Worm (Caenorhabditis elegans) whole organism, L2 larva: ENCODE data around the gene nhr-124.

Experiments used
- F13H6.1 ChIP-seq: sonication (generic microtip); optimal IDR thresholded peaks from 2 replicates; lab custom pipeline; 2016; ENCODE audit warnings: missing genetic modification characterization, missing compliant biosample characterization
- R02D3.7 ChIP-seq: fragments of 150-350 bp; optimal IDR thresholded peaks from 2 replicates; lab custom pipeline; 2014; ENCODE audit warnings: missing biosample characterization, missing genetic modification characterization
- Y55F3AM.14 ChIP-seq: fragments of 200-800 bp; sonication (Bioruptor generic); optimal IDR thresholded peaks from 2 replicates; lab custom pipeline; 2018; ENCODE audit warnings: mild to moderate bottlenecking, missing genetic modification characterization, missing compliant biosample characterization
- alr-1 ChIP-seq: fragments of 150-350 bp; optimal IDR thresholded peaks from 2 replicates; lab custom pipeline; 2014; ENCODE audit warnings: missing biosample characterization, missing genetic modification characterization
- aly-2 ChIP-seq: fragments of 150-350 bp; optimal IDR thresholded peaks from 2 replicates; lab custom pipeline; 2014; ENCODE audit warnings: missing biosample characterization, missing genetic modification characterization
- ama-1 ChIP-seq: fragments of 150-350 bp; optimal IDR thresholded peaks from 2 replicates; lab custom pipeline; 2018; ENCODE audit warnings: inconsistent platforms
- ceh-16 ChIP-seq: fragments of 150-350 bp; optimal IDR thresholded peaks from 2 replicates; lab custom pipeline; 2014; ENCODE audit warnings: missing biosample characterization, missing genetic modification characterization
- crh-2 ChIP-seq: sonication (generic microtip); optimal IDR thresholded peaks from 2 replicates; lab custom pipeline; 2017; ENCODE audit warnings: missing biosample characterization, missing genetic modification characterization
- dmd-4 ChIP-seq: sonication (generic microtip); optimal IDR thresholded peaks from 2 replicates; lab custom pipeline; 2017; ENCODE audit warnings: missing biosample characterization, missing genetic modification characterization
- egl-27 ChIP-seq: sonication (generic microtip); optimal IDR thresholded peaks from 3 replicates; lab custom pipeline; 2017; ENCODE audit warnings: missing biosample characterization, missing genetic modification reagents, missing genetic modification characterization
- elt-1 ChIP-seq: fragments of 150-350 bp; optimal IDR thresholded peaks from 2 replicates; lab custom pipeline; 2014; ENCODE audit warnings: missing biosample characterization, missing genetic modification characterization
- fos-1 ChIP-seq: fragments of 150-350 bp; optimal IDR thresholded peaks from 2 replicates; lab custom pipeline; 2014; ENCODE audit warnings: missing biosample characterization, missing genetic modification characterization
- gmeb-1 ChIP-seq: fragments of 150-350 bp; optimal IDR thresholded peaks from 2 replicates; lab custom pipeline; 2014; ENCODE audit warnings: missing biosample characterization, missing genetic modification characterization
- lin-11 ChIP-seq: fragments of 150-350 bp; sonication (generic microtip); optimal IDR thresholded peaks from 2 replicates; lab custom pipeline; 2014; ENCODE audit warnings: missing biosample characterization, missing genetic modification characterization, inconsistent platforms, mixed read lengths
- lin-13 ChIP-seq: fragments of 150-350 bp; optimal IDR thresholded peaks from 2 replicates; lab custom pipeline; 2014; ENCODE audit warnings: missing biosample characterization, missing genetic modification reagents, missing genetic modification characterization
- lin-39 ChIP-seq: fragments of 150-350 bp; optimal IDR thresholded peaks from 2 replicates; lab custom pipeline; 2014; ENCODE audit warnings: missing biosample characterization, missing genetic modification reagents, missing genetic modification characterization
- mbf-1 ChIP-seq: sonication (generic microtip); optimal IDR thresholded peaks from 2 replicates; lab custom pipeline; 2017; ENCODE audit warnings: missing biosample characterization, missing genetic modification characterization
- mdl-1 ChIP-seq, 2 experiments: fragments of 150-350 bp in 1 of 2; sonication (generic microtip) in 1 of 2; optimal IDR thresholded peaks; 2 replicates each; lab custom pipeline; 2017; ENCODE audit warnings: missing biosample characterization in 2 of 2, missing genetic modification characterization in 2 of 2
- nhr-10 ChIP-seq: sonication (generic microtip); optimal IDR thresholded peaks from 2 replicates; lab custom pipeline; 2017; ENCODE audit warnings: missing biosample characterization, missing genetic modification characterization
- nhr-11 ChIP-seq: fragments of 150-350 bp; optimal IDR thresholded peaks from 2 replicates; lab custom pipeline; 2014; ENCODE audit warnings: missing biosample characterization, missing genetic modification characterization
- nhr-12 ChIP-seq: fragments of 150-350 bp; optimal IDR thresholded peaks from 2 replicates; lab custom pipeline; 2014; ENCODE audit warnings: missing biosample characterization, missing genetic modification characterization
- nhr-129 ChIP-seq: fragments of 150-350 bp; optimal IDR thresholded peaks from 2 replicates; lab custom pipeline; 2014; ENCODE audit warnings: missing biosample characterization, missing genetic modification characterization
- nhr-21 ChIP-seq: fragments of 150-350 bp; optimal IDR thresholded peaks from 2 replicates; lab custom pipeline; 2014; ENCODE audit warnings: missing biosample characterization, missing genetic modification characterization
- nhr-23 ChIP-seq: fragments of 150-350 bp; optimal IDR thresholded peaks from 2 replicates; lab custom pipeline; 2014; ENCODE audit warnings: missing biosample characterization, missing genetic modification reagents, missing genetic modification characterization
- nhr-237 ChIP-seq: fragments of 150-350 bp; optimal IDR thresholded peaks from 2 replicates; lab custom pipeline; 2014; ENCODE audit warnings: missing biosample characterization, missing genetic modification characterization
- nhr-6 ChIP-seq: fragments of 150-350 bp; optimal IDR thresholded peaks from 2 replicates; lab custom pipeline; 2014; ENCODE audit warnings: missing biosample characterization, missing genetic modification characterization
- nhr-77 ChIP-seq: fragments of 150-350 bp; optimal IDR thresholded peaks from 2 replicates; lab custom pipeline; 2014; ENCODE audit warnings: missing biosample characterization, missing genetic modification characterization
- peb-1 ChIP-seq: fragments of 150-350 bp; optimal IDR thresholded peaks from 2 replicates; lab custom pipeline; 2014; ENCODE audit warnings: missing biosample characterization, missing genetic modification characterization
- sem-4 ChIP-seq: fragments of 150-350 bp; optimal IDR thresholded peaks from 2 replicates; lab custom pipeline; 2014; ENCODE audit warnings: missing biosample characterization, missing genetic modification reagents, missing genetic modification characterization
- sma-3 ChIP-seq: sonication (generic microtip); optimal IDR thresholded peaks from 2 replicates; lab custom pipeline; 2016; ENCODE audit warnings: missing genetic modification reagents, missing genetic modification characterization, missing compliant biosample characterization
- sma-9 ChIP-seq, 2 experiments: fragments of 150-350 bp in 1 of 2; sonication (generic microtip) in 1 of 2; optimal IDR thresholded peaks; 2 replicates each; lab custom pipeline; 2014 to 2016; ENCODE audit warnings: missing genetic modification characterization in 2 of 2, mild to moderate bottlenecking in 1 of 2, missing biosample characterization in 1 of 2, missing compliant biosample characterization in 1 of 2, missing genetic modification reagents in 1 of 2, moderate library complexity in 1 of 2
- snpc-4 ChIP-seq: fragments of 150-350 bp; optimal IDR thresholded peaks from 2 replicates; lab custom pipeline; 2014; ENCODE audit warnings: missing biosample characterization, missing genetic modification characterization
- unc-39 ChIP-seq: fragments of 150-350 bp; optimal IDR thresholded peaks from 2 replicates; lab custom pipeline; 2014; ENCODE audit warnings: missing biosample characterization, missing genetic modification characterization
- unc-55 ChIP-seq: fragments of 150-350 bp; sonication (generic microtip); optimal IDR thresholded peaks from 3 replicates; lab custom pipeline; 2014; ENCODE audit warnings: missing biosample characterization, missing genetic modification reagents, missing genetic modification characterization
- zag-1 ChIP-seq: fragments of 150-350 bp; optimal IDR thresholded peaks from 2 replicates; lab custom pipeline; 2014; ENCODE audit warnings: missing biosample characterization, missing genetic modification characterization
- ztf-1 ChIP-seq: fragments of 200-800 bp; sonication (Bioruptor generic); conservative IDR thresholded peaks from 2 replicates; pipeline ENCODE4 v1.3.6; 2022; ENCODE audit warnings: missing genetic modification characterization, missing compliant biosample characterization
- ztf-11 ChIP-seq: sonication (generic microtip); optimal IDR thresholded peaks from 2 replicates; lab custom pipeline; 2017; ENCODE audit warnings: missing biosample characterization, missing genetic modification characterization
- ztf-4 ChIP-seq: fragments of 150-350 bp; optimal IDR thresholded peaks from 2 replicates; lab custom pipeline; 2014; ENCODE audit warnings: missing biosample characterization, missing genetic modification characterization

nhr-124 gene

DNA sequence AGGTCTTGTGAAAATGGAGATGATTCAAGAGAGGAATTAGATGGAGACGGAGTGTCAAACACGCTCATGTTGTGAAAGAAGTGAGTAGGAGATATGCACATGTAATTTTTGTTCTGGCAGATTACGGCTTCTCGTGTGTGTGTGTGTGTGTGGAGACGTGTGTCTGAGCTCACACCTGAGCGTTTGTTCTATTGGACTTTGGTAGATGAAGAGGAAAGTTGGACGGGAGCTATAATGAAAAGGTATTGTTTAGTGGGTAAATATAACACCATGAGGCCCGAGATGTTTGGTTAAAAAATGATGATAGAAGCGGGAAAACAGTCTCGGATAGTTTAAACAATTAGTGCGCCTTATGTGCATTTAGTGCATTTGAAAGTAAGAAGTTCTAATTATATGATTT lies 17.1 kb downstream of the nhr-124 start, which contains the start of gene nhr-157:
Gene nhr-157 (minus strand): TSS at position 101 of the 400 bp plus-strand sequence.
- no peak for TF ChIP-seq crh-2 (tag; lab: Kevin White, UChicago)
- TF ChIP-seq ceh-16 = no peak
- no peak for TF ChIP-seq zag-1 (tag; lab: Kevin White, UChicago)
- TF ChIP-seq nhr-12 (tag; lab: Kevin White, UChicago) = no peak
- TF ChIP-seq dmd-4 (tag; lab: Kevin White, UChicago) = no peak
- TF ChIP-seq peb-1 (tag; lab: Kevin White, UChicago) = no peak
- TF ChIP-seq mbf-1 = no peak
- TF ChIP-seq R02D3.7 (tag; lab: Kevin White, UChicago) = no peak
- no peak for TF ChIP-seq unc-39 (tag; lab: Kevin White, UChicago)
- TF ChIP-seq sem-4 = no peak
- no peak for TF ChIP-seq lin-13 (GFP tag; lab: Kevin White, UChicago)
- TF ChIP-seq ztf-11 (tag; lab: Kevin White, UChicago) = no peak
- TF ChIP-seq nhr-6 (tag; lab: Kevin White, UChicago) = no peak
- TF ChIP-seq snpc-4 (tag; lab: Kevin White, UChicago) = no peak
- no peak for TF ChIP-seq alr-1
- no peak for TF ChIP-seq fos-1 (tag; lab: Kevin White, UChicago)
- no peak for TF ChIP-seq ztf-4 (tag; lab: Kevin White, UChicago)
- TF ChIP-seq unc-55 = no peak

DNA sequence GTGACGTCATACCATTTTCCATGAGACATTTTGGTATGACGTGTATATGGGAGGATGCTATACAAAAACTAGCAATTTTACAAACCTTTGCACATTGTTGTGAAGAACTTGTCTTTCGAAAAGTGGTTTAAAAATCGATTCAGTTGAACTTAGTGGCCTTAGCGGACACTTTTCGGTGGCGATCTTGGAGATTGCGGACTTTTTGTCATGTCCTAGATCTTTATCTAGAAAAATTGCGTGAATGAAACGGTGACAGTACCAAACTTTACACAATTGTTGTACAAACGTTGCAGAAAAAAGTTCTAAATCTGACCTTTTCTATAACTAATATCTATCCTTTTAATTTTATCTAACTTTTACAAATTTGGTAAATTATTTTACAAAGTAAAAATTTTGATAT lies 20.7 kb downstream of the nhr-124 start:
- TF ChIP-seq nhr-237 (tag; lab: Kevin White, UChicago) = no peak
- peak; percentile 38 for TF ChIP-seq elt-1
- no peak for TF ChIP-seq ztf-1 (GFP tag; lab: Robert Waterston, UW)
- no peak for TF ChIP-seq Y55F3AM.14 (GFP tag; lab: Kevin White, UChicago)
- TF ChIP-seq nhr-11 (tag; lab: Kevin White, UChicago) = no peak
- no peak for TF ChIP-seq nhr-21 (tag; lab: Kevin White, UChicago)
- no peak for TF ChIP-seq mdl-1 (tag; optimal IDR thresholded peaks at IDR 0.05; lab: Kevin White, UChicago)
- TF ChIP-seq, all 48 proteins: peak for 1

DNA sequence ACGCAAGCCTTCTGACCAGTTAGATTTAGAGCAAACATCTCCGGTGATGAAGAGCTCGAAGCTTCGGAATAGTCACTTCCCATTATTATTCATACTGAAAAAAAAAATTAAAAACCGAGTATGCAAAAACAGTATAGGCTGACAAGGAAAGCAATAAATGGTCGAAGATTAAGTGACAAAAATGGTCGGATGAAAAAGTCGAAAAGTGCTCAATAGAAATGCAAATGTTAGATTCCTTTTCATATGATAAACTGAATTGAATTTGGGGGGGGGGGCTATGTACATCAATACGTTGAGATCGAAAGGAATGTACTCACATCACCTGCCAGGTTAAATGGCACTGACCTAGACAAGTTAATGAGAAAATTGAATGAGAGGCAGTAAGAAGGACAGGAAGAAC lies 23.2 kb downstream of the nhr-124 start, which contains the start of gene nhr-187:
Gene nhr-187 (minus strand): TSS at position 101 of the 400 bp plus-strand sequence.
- no peak for TF ChIP-seq nhr-237 (tag; lab: Kevin White, UChicago)
- TF ChIP-seq crh-2 (tag; lab: Kevin White, UChicago) = no peak
- TF ChIP-seq egl-27 (tag; lab: Kevin White, UChicago) = no peak
- TF ChIP-seq sma-3 (GFP tag; lab: Kevin White, UChicago) = no peak
- TF ChIP-seq elt-1 = no peak
- TF ChIP-seq alr-1 = no peak
- no peak for TF ChIP-seq nhr-77
- TF ChIP-seq ztf-4 (tag; lab: Kevin White, UChicago) = no peak
- TF ChIP-seq F13H6.1 (tag; lab: Kevin White, UChicago) = no peak
- TF ChIP-seq, all 48 proteins: peak for 0

DNA sequence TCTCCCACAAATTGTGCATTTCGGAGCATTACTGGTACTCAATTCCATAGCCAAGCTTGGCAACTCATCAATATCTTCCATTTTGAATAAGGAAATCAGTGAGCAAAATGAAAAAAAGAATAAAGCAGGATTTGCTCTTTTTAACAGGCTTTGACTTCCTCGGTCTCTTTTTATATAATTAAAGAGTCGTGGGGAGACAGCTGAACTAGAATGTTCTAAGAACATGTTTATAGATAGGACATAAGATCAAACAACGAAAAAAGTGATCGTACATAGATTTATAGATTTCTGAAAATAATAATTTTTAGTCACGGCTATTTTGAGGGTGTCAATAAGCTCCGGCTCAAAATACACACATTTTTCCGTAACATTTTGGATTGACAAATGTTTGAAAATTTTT lies 25.9 kb downstream of the nhr-124 start, which contains the start of gene nhr-189:
Gene nhr-189 (minus strand): TSS at position 121 of the 400 bp plus-strand sequence.
- TF ChIP-seq lin-39 (tag; lab: Kevin White, UChicago) (no peak), aly-2 (no peak), crh-2 (tag; lab: Kevin White, UChicago) (no peak)

DNA sequence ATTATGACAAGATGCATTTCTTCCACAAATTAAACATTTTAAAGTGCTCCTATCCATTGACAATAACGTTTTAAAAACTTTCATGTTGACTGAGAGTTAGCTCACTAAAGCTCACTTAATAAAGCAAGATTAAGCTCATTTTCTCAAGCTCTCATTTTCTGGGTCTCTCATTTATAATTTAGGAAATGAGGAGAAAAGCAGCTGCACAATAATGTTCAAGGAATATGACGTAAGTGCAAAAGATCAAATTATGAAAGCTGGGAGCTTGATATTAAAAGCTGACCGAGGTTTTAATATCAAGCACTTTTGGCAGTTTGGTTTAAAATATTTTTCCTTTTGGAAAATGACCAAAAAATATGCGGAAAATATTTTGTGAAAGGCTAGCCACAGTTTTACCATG lies 28.2 kb downstream of the nhr-124 start, which contains the start of gene nhr-188:
Gene nhr-188 (minus strand): TSS at position 84 of the 400 bp plus-strand sequence.
- TF ChIP-seq lin-11 (tag; lab: Kevin White, UChicago) = no peak
- TF ChIP-seq zag-1 (tag; lab: Kevin White, UChicago) = no peak

DNA sequence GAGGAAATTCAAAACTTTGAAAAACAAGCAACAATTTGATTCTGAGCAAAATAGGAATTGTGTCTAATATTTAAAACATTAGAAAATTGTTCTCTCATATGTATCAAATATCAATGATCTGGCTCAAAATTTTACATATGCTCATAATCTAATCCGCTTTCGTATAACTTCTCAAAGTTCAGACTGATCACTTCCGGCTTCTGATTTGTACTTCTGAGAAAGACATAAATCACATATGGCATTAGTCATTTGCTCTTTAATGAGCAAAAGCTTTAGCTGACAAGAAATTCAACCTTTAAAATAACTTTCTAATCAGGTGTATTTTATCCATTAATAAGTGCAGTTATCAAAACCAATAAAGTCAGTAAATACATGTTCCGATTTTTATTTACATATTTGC lies 30.1 kb downstream of the nhr-124 start:
- no peak for TF ChIP-seq Y55F3AM.14 (GFP tag; lab: Kevin White, UChicago)
- TF ChIP-seq aly-2 = no peak
- no peak for TF ChIP-seq nhr-23 (tag; lab: Kevin White, UChicago)
- no peak for TF ChIP-seq unc-39 (tag; lab: Kevin White, UChicago)
- no peak for TF ChIP-seq zag-1 (tag; lab: Kevin White, UChicago)
- TF ChIP-seq nhr-129 (tag; lab: Kevin White, UChicago) = no peak
- TF ChIP-seq ama-1 (lab: Kevin White, UChicago) = no peak
- TF ChIP-seq nhr-21 (tag; lab: Kevin White, UChicago) = peak; percentile 65
- no peak for TF ChIP-seq lin-13 (GFP tag; lab: Kevin White, UChicago)
- no peak for TF ChIP-seq lin-39 (tag; lab: Kevin White, UChicago)
- TF ChIP-seq dmd-4 (tag; lab: Kevin White, UChicago) = no peak
- TF ChIP-seq nhr-10 (tag; lab: Kevin White, UChicago) = no peak
- TF ChIP-seq crh-2 (tag; lab: Kevin White, UChicago) = no peak
- peak; percentile 66 for TF ChIP-seq sma-9 (GFP tag; optimal IDR thresholded peaks at IDR 0.05; lab: Kevin White, UChicago)
- TF ChIP-seq sma-9 (tag; optimal IDR thresholded peaks at IDR 0.05; lab: Kevin White, UChicago) = no peak
- TF ChIP-seq nhr-77 = no peak
- no peak for TF ChIP-seq sem-4
- TF ChIP-seq gmeb-1 (tag; lab: Kevin White, UChicago) = no peak
- TF ChIP-seq, all 48 proteins: peak for 2
